Fruit fly (Drosophila melanogaster) whole organism, embryonic: ENCODE results near the gene Alg9.

Experiments
- BEAF-32 ChIP-seq: fragments of 200-800 bp; sonication (Bioruptor generic); optimal IDR thresholded peaks from 3 replicates; lab custom pipeline; 2017; ENCODE audit warnings: missing biosample characterization, missing genetic modification characterization, mild to moderate bottlenecking, moderate library complexity, missing genetic modification reagents
- CG10979 ChIP-seq: fragments of 200-800 bp; sonication (Bioruptor generic); optimal IDR thresholded peaks from 2 replicates; lab custom pipeline; 2018; ENCODE audit warnings: missing biosample characterization, mild to moderate bottlenecking, missing genetic modification characterization, moderate library complexity
- CG12659 ChIP-seq: fragments of 200-800 bp; sonication (Bioruptor generic); optimal IDR thresholded peaks from 3 replicates; lab custom pipeline; 2017; ENCODE audit warnings: mild to moderate bottlenecking, missing biosample characterization, missing genetic modification reagents, missing genetic modification characterization
- CG13296 ChIP-seq: fragments of 200-800 bp; sonication (Bioruptor generic); optimal IDR thresholded peaks from 3 replicates; lab custom pipeline; 2018; ENCODE audit warnings: missing biosample characterization, mild to moderate bottlenecking, missing genetic modification characterization
- CG14014 ChIP-seq: fragments of 200-800 bp; sonication (Bioruptor generic); IDR thresholded peaks from 2 replicates; pipeline ENCODE4 v1.3.6; 2022; ENCODE audit warnings: missing biosample characterization, missing genetic modification characterization
- CG15601 ChIP-seq: fragments of 200-800 bp; sonication (Bioruptor generic); optimal IDR thresholded peaks from 3 replicates; lab custom pipeline; 2019; ENCODE audit warnings: missing biosample characterization, mild to moderate bottlenecking, missing genetic modification characterization, moderate library complexity
- CG17385 ChIP-seq: fragments of 200-800 bp; sonication (Bioruptor generic); optimal IDR thresholded peaks from 3 replicates; lab custom pipeline; 2018; ENCODE audit warnings: missing biosample characterization, mild to moderate bottlenecking, missing genetic modification characterization
- CG1792 ChIP-seq: fragments of 200-800 bp; sonication (Bioruptor generic); optimal IDR thresholded peaks from 2 replicates; lab custom pipeline; 2016; ENCODE audit warnings: missing biosample characterization, missing genetic modification characterization
- CG18011 ChIP-seq: fragments of 200-800 bp; sonication (Bioruptor generic); optimal IDR thresholded peaks from 2 replicates; lab custom pipeline; 2017; ENCODE audit warnings: missing biosample characterization, missing genetic modification characterization, mild to moderate bottlenecking, moderate library complexity, missing genotype
- CG2199 ChIP-seq: fragments of 200-800 bp; sonication (Bioruptor generic); IDR thresholded peaks from 3 replicates; pipeline ENCODE4 v1.3.6; 2022; ENCODE audit warnings: missing biosample characterization, missing genetic modification characterization
- CG2678 ChIP-seq: fragments of 200-800 bp; sonication (Bioruptor generic); optimal IDR thresholded peaks from 3 replicates; lab custom pipeline; 2019; ENCODE audit warnings: missing biosample characterization, mild to moderate bottlenecking, missing genetic modification characterization, moderate library complexity
- CG42726 ChIP-seq: fragments of 200-800 bp; sonication (Bioruptor generic); IDR thresholded peaks from 2 replicates; pipeline ENCODE4 v1.3.6; 2022; ENCODE audit warnings: missing biosample characterization, missing genetic modification characterization; ENCODE audit not compliant: partially characterized antibody
- CG43689 ChIP-seq: fragments of 200-800 bp; sonication (Bioruptor generic); IDR thresholded peaks from 2 replicates; pipeline ENCODE4 v1.3.6; 2022; ENCODE audit warnings: missing biosample characterization, missing genetic modification characterization
- CG5953 ChIP-seq: fragments of 200-800 bp; sonication (Bioruptor generic); IDR thresholded peaks from 2 replicates; pipeline ENCODE4 v1.3.6; 2022; ENCODE audit warnings: missing biosample characterization, missing genetic modification characterization
- CG6689 ChIP-seq: fragments of 200-800 bp; sonication (Bioruptor generic); IDR thresholded peaks from 2 replicates; pipeline ENCODE4 v1.3.6; 2022; ENCODE audit warnings: missing biosample characterization, missing genetic modification characterization
- CG7556 ChIP-seq: fragments of 200-800 bp; sonication (Bioruptor generic); optimal IDR thresholded peaks from 2 replicates; lab custom pipeline; 2017; ENCODE audit warnings: missing biosample characterization, mild to moderate bottlenecking, missing genetic modification characterization
- CG9876 ChIP-seq: fragments of 200-800 bp; sonication (Bioruptor generic); optimal IDR thresholded peaks from 2 replicates; lab custom pipeline; 2016; ENCODE audit warnings: missing biosample characterization, missing genetic modification characterization
- Dp ChIP-seq: fragments of 200-800 bp; sonication (Bioruptor generic); optimal IDR thresholded peaks from 2 replicates; lab custom pipeline; 2018; ENCODE audit warnings: missing biosample characterization, mild to moderate bottlenecking, missing genetic modification characterization, moderate library complexity
- Fer1 ChIP-seq: fragments of 200-800 bp; sonication (Bioruptor generic); optimal IDR thresholded peaks from 2 replicates; lab custom pipeline; 2017; ENCODE audit warnings: missing biosample characterization, mild to moderate bottlenecking, missing genetic modification characterization
- HmgZ ChIP-seq: fragments of 200-800 bp; sonication (Bioruptor generic); optimal IDR thresholded peaks from 2 replicates; lab custom pipeline; 2018; ENCODE audit warnings: missing biosample characterization, mild to moderate bottlenecking, missing genetic modification characterization
- Hmr ChIP-seq: fragments of 200-800 bp; sonication (Bioruptor generic); optimal IDR thresholded peaks from 3 replicates; lab custom pipeline; 2017; ENCODE audit warnings: mild to moderate bottlenecking, missing biosample characterization, missing genetic modification reagents, missing genetic modification characterization
- Opbp ChIP-seq: fragments of 200-800 bp; sonication (Bioruptor generic); IDR thresholded peaks from 3 replicates; pipeline ENCODE4 v1.3.6; 2022; ENCODE audit warnings: missing biosample characterization, missing genetic modification characterization; ENCODE audit not compliant: partially characterized antibody
- Sry-δ ChIP-seq: fragments of 200-800 bp; sonication (Bioruptor generic); optimal IDR thresholded peaks from 2 replicates; lab custom pipeline; 2016; ENCODE audit warnings: missing biosample characterization, missing genetic modification characterization
- Stat92E ChIP-seq, 3 experiments: fragments of >200 bp in 2 of 3; fragments of 200-800 bp in 1 of 3; sonication (Bioruptor generic) in 1 of 3; optimal IDR thresholded peaks; 2 replicates each; lab custom pipeline; 2017 to 2019; ENCODE audit warnings: missing biosample characterization in 3 of 3, missing genetic modification characterization in 3 of 3, mild to moderate bottlenecking in 1 of 3, moderate library complexity in 1 of 3
- Xbp1 ChIP-seq: fragments of 200-800 bp; sonication (Bioruptor generic); optimal IDR thresholded peaks from 3 replicates; lab custom pipeline; 2016; ENCODE audit warnings: missing biosample characterization, mild to moderate bottlenecking, missing genetic modification characterization
- aop ChIP-seq: fragments of 200-800 bp; sonication (Bioruptor generic); IDR thresholded peaks from 2 replicates; pipeline ENCODE4 v1.3.6; 2022; ENCODE audit warnings: missing biosample characterization, missing genetic modification characterization
- bigmax ChIP-seq: fragments of 200-800 bp; sonication (Bioruptor generic); optimal IDR thresholded peaks from 2 replicates; lab custom pipeline; 2018; ENCODE audit warnings: missing biosample characterization, mild to moderate bottlenecking, missing genetic modification characterization
- cato ChIP-seq: fragments of 200-800 bp; sonication (Bioruptor generic); optimal IDR thresholded peaks from 2 replicates; lab custom pipeline; 2016; ENCODE audit warnings: missing biosample characterization, missing genetic modification characterization, borderline replicate concordance
- chinmo ChIP-seq: fragments of 200-800 bp; sonication (Bioruptor generic); IDR thresholded peaks from 4 replicates; pipeline ENCODE4 v1.3.6; 2022; ENCODE audit warnings: missing biosample characterization, missing genetic modification characterization; ENCODE audit not compliant: partially characterized antibody
- crc ChIP-seq: fragments of 200-800 bp; sonication (Bioruptor generic); optimal IDR thresholded peaks from 2 replicates; lab custom pipeline; 2016; ENCODE audit warnings: missing biosample characterization, missing genetic modification characterization
- disco-r ChIP-seq: fragments of 200-800 bp; sonication (Bioruptor generic); optimal IDR thresholded peaks from 2 replicates; lab custom pipeline; 2016; ENCODE audit warnings: missing biosample characterization, missing genetic modification characterization
- dm ChIP-seq: fragments of 200-800 bp; sonication (Bioruptor generic); optimal IDR thresholded peaks from 3 replicates; lab custom pipeline; 2016; ENCODE audit warnings: missing biosample characterization, missing genetic modification characterization
- dysf ChIP-seq: fragments of 200-800 bp; sonication (Bioruptor generic); IDR thresholded peaks from 3 replicates; pipeline ENCODE4 v1.3.6; 2022; ENCODE audit warnings: missing biosample characterization, missing genetic modification characterization
- emc ChIP-seq: fragments of 200-800 bp; sonication (Bioruptor generic); optimal IDR thresholded peaks from 2 replicates; lab custom pipeline; 2016; ENCODE audit warnings: missing biosample characterization, missing genetic modification characterization
- eyg ChIP-seq: fragments of 200-800 bp; sonication (Bioruptor generic); optimal IDR thresholded peaks from 3 replicates; lab custom pipeline; 2016; ENCODE audit warnings: missing biosample characterization, missing genetic modification characterization
- hb ChIP-seq: fragments of 200-800 bp; sonication (Bioruptor generic); IDR thresholded peaks from 3 replicates; pipeline ENCODE4 v1.3.6; 2022; ENCODE audit warnings: missing biosample characterization, missing genetic modification characterization; ENCODE audit not compliant: partially characterized antibody
- luna ChIP-seq: fragments of 200-800 bp; sonication (Bioruptor generic); optimal IDR thresholded peaks from 2 replicates; lab custom pipeline; 2016; ENCODE audit warnings: missing biosample characterization, missing genetic modification characterization
- mirr ChIP-seq: fragments of 200-800 bp; sonication (Bioruptor generic); optimal IDR thresholded peaks from 3 replicates; lab custom pipeline; 2018; ENCODE audit warnings: missing biosample characterization, mild to moderate bottlenecking, missing genetic modification characterization
- nau ChIP-seq: fragments of 200-800 bp; sonication (Bioruptor generic); optimal IDR thresholded peaks from 3 replicates; lab custom pipeline; 2017; ENCODE audit warnings: missing biosample characterization, mild to moderate bottlenecking, missing genetic modification characterization, missing genetic modification reagents
- oc ChIP-seq: fragments of 200-800 bp; sonication (Bioruptor generic); optimal IDR thresholded peaks from 2 replicates; lab custom pipeline; 2018; ENCODE audit warnings: missing biosample characterization, mild to moderate bottlenecking, missing genetic modification characterization, moderate library complexity
- psq ChIP-seq: fragments of 200-800 bp; sonication (Bioruptor generic); optimal IDR thresholded peaks from 2 replicates; lab custom pipeline; 2017; ENCODE audit warnings: missing biosample characterization, missing genetic modification characterization
- schlank ChIP-seq: fragments of 200-800 bp; sonication (Bioruptor generic); optimal IDR thresholded peaks from 2 replicates; lab custom pipeline; 2018; ENCODE audit warnings: missing biosample characterization, mild to moderate bottlenecking, missing genetic modification characterization
- slp2 ChIP-seq: fragments of 200-800 bp; sonication (Bioruptor generic); optimal IDR thresholded peaks from 2 replicates; lab custom pipeline; 2016; ENCODE audit warnings: missing biosample characterization, missing genetic modification characterization
- so ChIP-seq: fragments of 200-800 bp; sonication (Bioruptor generic); IDR thresholded peaks from 3 replicates; pipeline ENCODE4 v1.3.6; 2022; ENCODE audit warnings: missing biosample characterization, missing genetic modification characterization
- sug ChIP-seq: fragments of 200-800 bp; optimal IDR thresholded peaks from 2 replicates; lab custom pipeline; 2019; ENCODE audit warnings: missing biosample characterization, mild to moderate bottlenecking, missing genetic modification characterization, moderate library complexity
- tin ChIP-seq: fragments of 200-800 bp; sonication (Bioruptor generic); optimal IDR thresholded peaks from 3 replicates; lab custom pipeline; 2016; ENCODE audit warnings: missing biosample characterization, missing genetic modification characterization
- trh ChIP-seq: fragments of 200-800 bp; sonication (Bioruptor generic); optimal IDR thresholded peaks from 2 replicates; lab custom pipeline; 2016; ENCODE audit warnings: missing biosample characterization, missing genetic modification characterization
- tx ChIP-seq: fragments of 200-800 bp; sonication (Bioruptor generic); optimal IDR thresholded peaks from 2 replicates; lab custom pipeline; 2016; ENCODE audit warnings: missing biosample characterization, missing genetic modification characterization
- zfh2 ChIP-seq: fragments of 200-800 bp; sonication (Bioruptor generic); optimal IDR thresholded peaks from 2 replicates; lab custom pipeline; 2016; ENCODE audit warnings: missing biosample characterization, missing genetic modification characterization

The Alg9 gene

dm6 chr3R:25193726-25194204 lies 27.6 kb upstream of the Alg9 start, which contains the start of gene lobo (continued):
- TF ChIP-seq slp2 (GFP tag; lab: Kevin White, UChicago) (peak; percentile 59), luna (peak; percentile 27), CG17385 (GFP tag; lab: Kevin White, UChicago) (peak; percentile 59), CG14014 (GFP tag; lab: Robert Waterston, UW) (peak; percentile 78), so (GFP tag; lab: Robert Waterston, UW) (peak; percentile 36; the same call in 1 of the 3 replicates), trh (peak; percentile 45), CG12659 (peak; percentile 73), nau (GFP tag; lab: Kevin White, UChicago) (no peak), CG10979 (peak; percentile 46), CG2199 (GFP tag; lab: Robert Waterston, UW) (peak; percentile 90), CG5953 (GFP tag; lab: Robert Waterston, UW) (peak; percentile 72), oc (peak; percentile 14), CG42726 (GFP tag; lab: Robert Waterston, UW) (peak; percentile 62; the same call in 1 of the 2 replicates), Fer1 (GFP tag; lab: Kevin White, UChicago) (peak; percentile 65), bigmax (GFP tag; lab: Kevin White, UChicago) (peak; percentile 14), aop (peak; percentile 100), dysf (GFP tag; lab: Robert Waterston, UW) (peak; percentile 37; the same call in 2 of the 3 replicates), CG43689 (GFP tag; lab: Robert Waterston, UW) (no peak), CG6689 (no peak), Dp (GFP tag; lab: Kevin White, UChicago) (peak; percentile 29), CG1792 (no peak), Opbp (GFP tag; lab: Robert Waterston, UW) (no peak), Sry-δ (GFP tag; lab: Kevin White, UChicago) (peak; percentile 47), tin (GFP tag; lab: Kevin White, UChicago) (peak; percentile 14), CG18011 (GFP tag; lab: Kevin White, UChicago) (peak; percentile 95), HmgZ (tag; lab: Kevin White, UChicago) (peak; percentile 80), CG15601 (tag; lab: Kevin White, UChicago) (peak; percentile 74), BEAF-32 (GFP tag; lab: Kevin White, UChicago) (peak; percentile 16), mirr (GFP tag; lab: Kevin White, UChicago) (peak; percentile 45), CG7556 (GFP tag; lab: Kevin White, UChicago) (peak; percentile 32), psq (no peak), sug (tag; lab: Kevin White, UChicago) (peak; percentile 68), Xbp1 (GFP tag; lab: Kevin White, UChicago) (peak; percentile 65), CG13296 (GFP tag; lab: Kevin White, UChicago) (peak; percentile 43), emc (peak; percentile 42), eyg (GFP tag; lab: Kevin White, UChicago) (peak; percentile 71), crc (GFP tag; lab: Kevin White, UChicago) (peak; percentile 62), disco-r (GFP tag; lab: Kevin White, UChicago) (peak; percentile 32), CG9876 (peak; percentile 64), CG2678 (tag; lab: Kevin White, UChicago) (no peak), tx (peak; percentile 38), hb (GFP tag; lab: Robert Waterston, UW) (no peak), Stat92E (GFP tag; optimal IDR thresholded peaks at IDR 0.05; lab: Kevin White, UChicago) (peak in 1 of 3 experiments; percentile 15), Hmr (peak; percentile 81), zfh2 (GFP tag; lab: Kevin White, UChicago) (peak; percentile 45), schlank (peak; percentile 45), chinmo (GFP tag; lab: Robert Waterston, UW) (0 out of 4 replicates have a peak, but pooled peaks have one; percentile 26), cato (GFP tag; lab: Kevin White, UChicago) (peak; percentile 34), dm (GFP tag; lab: Kevin White, UChicago) (peak; percentile 54)
